Worm (Caenorhabditis elegans) whole organism, L4 larva: Measurements from ENCODE around the gene R02E4.3.
A peak's percentile ranks its signal among the peaks of the same experiment; 100 is the strongest.

Experiments used
- D1046.2 ChIP-seq: fragments of 200-800 bp; sonication (Bioruptor generic); IDR thresholded peaks from 2 replicates; pipeline ENCODE4 v1.3.6; 2022; ENCODE audit warnings: missing genetic modification characterization, missing compliant biosample characterization
- F37D6.2 ChIP-seq: sonication (generic microtip); optimal IDR thresholded peaks from 2 replicates; lab custom pipeline; 2016; ENCODE audit warnings: mild to moderate bottlenecking, missing genetic modification characterization, missing compliant biosample characterization
- Y48G9A.11 ChIP-seq: fragments of 200-800 bp; sonication (Bioruptor generic); IDR thresholded peaks from 2 replicates; pipeline ENCODE4 v1.3.6; 2022; ENCODE audit warnings: missing genetic modification reagents, missing genetic modification characterization, missing compliant biosample characterization
- ZK337.2 ChIP-seq: fragments of 200-800 bp; sonication (Bioruptor generic); IDR thresholded peaks from 2 replicates; pipeline ENCODE4 v1.3.6; 2022; ENCODE audit warnings: missing genetic modification reagents, missing genetic modification characterization, missing compliant biosample characterization
- aha-1 ChIP-seq: fragments of 150-350 bp; peaks from one replicate; lab custom pipeline; 2014; ENCODE audit warnings: missing biosample characterization, missing genetic modification characterization
- ama-1 ChIP-seq: fragments of 150-350 bp; optimal IDR thresholded peaks from 2 replicates; lab custom pipeline; 2014; ENCODE audit warnings: inconsistent platforms, mixed read lengths
- attf-4 ChIP-seq: sonication (generic microtip); optimal IDR thresholded peaks from 3 replicates; lab custom pipeline; 2017; ENCODE audit warnings: missing biosample characterization, missing genetic modification characterization
- ceh-20 ChIP-seq: fragments of 200-800 bp; sonication (Bioruptor generic); IDR thresholded peaks from 2 replicates; pipeline ENCODE4 v1.3.6; 2022; ENCODE audit warnings: missing genetic modification reagents, missing genetic modification characterization, missing compliant biosample characterization
- ceh-28 ChIP-seq: fragments of 150-350 bp; optimal IDR thresholded peaks from 2 replicates; lab custom pipeline; 2014; ENCODE audit warnings: missing biosample characterization, missing genetic modification reagents, missing genetic modification characterization
- ceh-44 ChIP-seq: fragments of 200-800 bp; sonication (Bioruptor generic); IDR thresholded peaks from 2 replicates; pipeline ENCODE4 v1.3.6; 2022; ENCODE audit warnings: missing genetic modification reagents, missing genetic modification characterization, missing compliant biosample characterization
- ctbp-1 ChIP-seq: fragments of 200-800 bp; sonication (Bioruptor generic); IDR thresholded peaks from 2 replicates; pipeline ENCODE4 v1.3.6; 2022; ENCODE audit warnings: missing genetic modification reagents, missing genetic modification characterization, missing compliant biosample characterization
- daf-16 ChIP-seq, 3 experiments: sonication (generic microtip); optimal IDR thresholded peaks; 2 replicates each; lab custom pipeline; 2016 to 2017; ENCODE audit warnings: missing genetic modification characterization in 3 of 3, missing genetic modification reagents in 3 of 3, mild to moderate bottlenecking in 2 of 3, missing compliant biosample characterization in 2 of 3, missing biosample characterization in 1 of 3, moderate library complexity in 1 of 3
- daf-19 ChIP-seq: fragments of 200-800 bp; sonication (Bioruptor generic); conservative IDR thresholded peaks from 2 replicates; pipeline ENCODE4 v1.3.6; 2022; ENCODE audit warnings: missing genetic modification characterization, missing compliant biosample characterization
- daf-8 ChIP-seq: fragments of 200-800 bp; sonication (Bioruptor generic); IDR thresholded peaks from 2 replicates; pipeline ENCODE4 v1.3.6; 2022; ENCODE audit warnings: missing genetic modification characterization, missing compliant biosample characterization
- dmd-6 ChIP-seq: fragments of 200-800 bp; sonication (Bioruptor generic); IDR thresholded peaks from 2 replicates; pipeline ENCODE4 v1.3.6; 2022; ENCODE audit warnings: missing genetic modification reagents, missing genetic modification characterization, missing compliant biosample characterization
- dve-1 ChIP-seq: sonication (generic microtip); optimal IDR thresholded peaks from 2 replicates; lab custom pipeline; 2017; ENCODE audit warnings: antibody characterized with exemption, mild to moderate bottlenecking, missing genetic modification characterization, missing compliant biosample characterization; ENCODE audit not compliant: insufficient read depth
- egl-27 ChIP-seq: sonication (generic microtip); optimal IDR thresholded peaks from 3 replicates; lab custom pipeline; 2017; ENCODE audit warnings: missing biosample characterization, missing genetic modification reagents, missing genetic modification characterization
- egl-43 ChIP-seq: fragments of 200-800 bp; sonication (Bioruptor generic); IDR thresholded peaks from 2 replicates; pipeline ENCODE4 v1.3.6; 2022; ENCODE audit warnings: missing genetic modification reagents, missing genetic modification characterization, missing compliant biosample characterization
- fkh-10 ChIP-seq: fragments of 150-350 bp; optimal IDR thresholded peaks from 2 replicates; lab custom pipeline; 2014; ENCODE audit warnings: missing biosample characterization, missing genetic modification reagents, missing genetic modification characterization
- fos-1 ChIP-seq: fragments of 150-350 bp; optimal IDR thresholded peaks from 2 replicates; lab custom pipeline; 2014; ENCODE audit warnings: missing biosample characterization, missing genetic modification characterization
- hif-1 ChIP-seq, 2 experiments: sonication (generic microtip); optimal IDR thresholded peaks; 2 replicates each; lab custom pipeline; 2016 to 2017; ENCODE audit warnings: missing compliant biosample characterization in 2 of 2, missing genetic modification characterization in 2 of 2, missing genetic modification reagents in 2 of 2, missing genotype in 2 of 2, mild to moderate bottlenecking in 1 of 2
- hlh-11 ChIP-seq: fragments of 200-800 bp; sonication (Bioruptor generic); optimal IDR thresholded peaks from 2 replicates; lab custom pipeline; 2018; ENCODE audit warnings: mild to moderate bottlenecking, missing genetic modification characterization, missing compliant biosample characterization
- hlh-30 ChIP-seq: sonication (generic microtip); optimal IDR thresholded peaks from 2 replicates; lab custom pipeline; 2017; ENCODE audit warnings: antibody characterized with exemption, mild to moderate bottlenecking, missing genetic modification characterization, missing compliant biosample characterization; ENCODE audit not compliant: insufficient read depth
- hmg-1.1 ChIP-seq: fragments of 200-800 bp; sonication (Bioruptor generic); IDR thresholded peaks from 2 replicates; pipeline ENCODE4 v1.3.6; 2022; ENCODE audit warnings: missing genetic modification reagents, missing genetic modification characterization, missing compliant biosample characterization
- lin-1 ChIP-seq: fragments of 200-800 bp; sonication (Bioruptor generic); IDR thresholded peaks from 2 replicates; pipeline ENCODE4 v1.3.6; 2022; ENCODE audit warnings: missing genetic modification reagents, missing genetic modification characterization, missing compliant biosample characterization
- lin-39 ChIP-seq: fragments of 150-350 bp; optimal IDR thresholded peaks from 2 replicates; lab custom pipeline; 2014; ENCODE audit warnings: missing biosample characterization, missing genetic modification reagents, missing genetic modification characterization
- lsy-2 ChIP-seq, 2 experiments: fragments of 150-350 bp in 1 of 2; sonication (generic microtip) in 1 of 2; optimal IDR thresholded peaks; 2 replicates each; lab custom pipeline; 2014 to 2017; ENCODE audit warnings: missing biosample characterization in 2 of 2, missing genetic modification characterization in 2 of 2
- madf-5 ChIP-seq, 2 experiments: fragments of 200-800 bp; sonication (Bioruptor generic); IDR thresholded peaks; 2 replicates each; pipeline ENCODE4 v1.3.6; 2022; ENCODE audit warnings: missing compliant biosample characterization in 2 of 2, missing genetic modification characterization in 2 of 2
- madf-9 ChIP-seq: fragments of 200-800 bp; sonication (Bioruptor generic); conservative IDR thresholded peaks from 2 replicates; pipeline ENCODE4 v1.3.6; 2022; ENCODE audit warnings: missing genetic modification reagents, missing genetic modification characterization, missing compliant biosample characterization
- mdt-29 ChIP-seq: fragments of 200-800 bp; sonication (Bioruptor generic); IDR thresholded peaks from 2 replicates; pipeline ENCODE4 v1.3.6; 2022; ENCODE audit warnings: missing genetic modification reagents, missing genetic modification characterization, missing compliant biosample characterization
- mep-1 ChIP-seq: fragments of 150-350 bp; sonication (generic microtip); optimal IDR thresholded peaks from 3 replicates; lab custom pipeline; 2014; ENCODE audit warnings: missing biosample characterization, missing genetic modification characterization
- mes-2 ChIP-seq: sonication (generic microtip); optimal IDR thresholded peaks from 2 replicates; lab custom pipeline; 2016; ENCODE audit warnings: missing genotype, mild to moderate bottlenecking, missing genetic modification characterization, missing compliant biosample characterization; ENCODE audit not compliant: poor library complexity, severe bottlenecking
- mxl-3 ChIP-seq: fragments of 200-800 bp; sonication (Bioruptor generic); optimal IDR thresholded peaks from 2 replicates; lab custom pipeline; 2018; ENCODE audit warnings: mild to moderate bottlenecking, missing genetic modification characterization, missing compliant biosample characterization
- nhr-11 ChIP-seq: fragments of 150-350 bp; optimal IDR thresholded peaks from 2 replicates; lab custom pipeline; 2014; ENCODE audit warnings: missing biosample characterization, missing genetic modification characterization
- nhr-237 ChIP-seq: sonication (generic microtip); optimal IDR thresholded peaks from 2 replicates; lab custom pipeline; 2017; ENCODE audit warnings: missing biosample characterization, missing genetic modification characterization
- nhr-25 ChIP-seq: sonication (generic microtip); optimal IDR thresholded peaks from 2 replicates; lab custom pipeline; 2017; ENCODE audit warnings: missing genetic modification characterization, mild to moderate bottlenecking, missing compliant biosample characterization, antibody characterized with exemption, moderate library complexity, borderline replicate concordance; ENCODE audit not compliant: insufficient read depth
- nhr-28 ChIP-seq: fragments of 150-350 bp; optimal IDR thresholded peaks from 2 replicates; lab custom pipeline; 2014; ENCODE audit warnings: missing biosample characterization, missing genetic modification characterization
- nhr-6 ChIP-seq: fragments of 150-350 bp; optimal IDR thresholded peaks from 2 replicates; lab custom pipeline; 2014; ENCODE audit warnings: missing biosample characterization, missing genetic modification characterization
- pqm-1 ChIP-seq: sonication (generic microtip); optimal IDR thresholded peaks from 2 replicates; lab custom pipeline; 2017; ENCODE audit warnings: missing biosample characterization, missing genetic modification characterization
- rbr-2 ChIP-seq: sonication (generic microtip); optimal IDR thresholded peaks from 2 replicates; lab custom pipeline; 2016; ENCODE audit warnings: missing genotype, missing genetic modification characterization, missing compliant biosample characterization
- saeg-2 ChIP-seq: fragments of 200-800 bp; sonication (Bioruptor generic); IDR thresholded peaks from 2 replicates; pipeline ENCODE4 v1.3.6; 2022; ENCODE audit warnings: missing genetic modification reagents, missing genetic modification characterization, missing compliant biosample characterization
- set-16 ChIP-seq: fragments of 200-800 bp; sonication (Bioruptor generic); IDR thresholded peaks from 2 replicates; pipeline ENCODE4 v1.3.6; 2022; ENCODE audit warnings: missing genetic modification reagents, missing genetic modification characterization, missing compliant biosample characterization
- skn-1 ChIP-seq: fragments of 150-350 bp; optimal IDR thresholded peaks from 2 replicates; lab custom pipeline; 2014; ENCODE audit warnings: missing biosample characterization, missing genetic modification characterization
- tra-1 ChIP-seq: fragments of 200-800 bp; sonication (Bioruptor generic); IDR thresholded peaks from 2 replicates; pipeline ENCODE4 v1.3.6; 2022; ENCODE audit warnings: missing genetic modification reagents, missing genetic modification characterization, missing compliant biosample characterization
- vab-7 ChIP-seq: fragments of 200-800 bp; sonication (Bioruptor generic); IDR thresholded peaks from 2 replicates; pipeline ENCODE4 v1.3.6; 2022; ENCODE audit warnings: missing genetic modification reagents, missing genetic modification characterization, missing compliant biosample characterization
- zfp-3 ChIP-seq: fragments of 200-800 bp; sonication (Bioruptor generic); conservative IDR thresholded peaks from 2 replicates; pipeline ENCODE4 v1.3.6; 2022; ENCODE audit warnings: missing genetic modification reagents, missing genetic modification characterization, missing compliant biosample characterization
- zip-11 ChIP-seq: fragments of 200-800 bp; sonication (Bioruptor generic); IDR thresholded peaks from 2 replicates; pipeline ENCODE4 v1.3.6; 2022; ENCODE audit warnings: missing genetic modification characterization, missing compliant biosample characterization
- ztf-11 ChIP-seq: fragments of 150-350 bp; optimal IDR thresholded peaks from 2 replicates; lab custom pipeline; 2014; ENCODE audit warnings: missing biosample characterization, missing genetic modification characterization
- ztf-7 ChIP-seq: fragments of 150-350 bp; optimal IDR thresholded peaks from 2 replicates; lab custom pipeline; 2014; ENCODE audit warnings: missing biosample characterization, missing genetic modification characterization

R02E4.3 gene

DNA sequence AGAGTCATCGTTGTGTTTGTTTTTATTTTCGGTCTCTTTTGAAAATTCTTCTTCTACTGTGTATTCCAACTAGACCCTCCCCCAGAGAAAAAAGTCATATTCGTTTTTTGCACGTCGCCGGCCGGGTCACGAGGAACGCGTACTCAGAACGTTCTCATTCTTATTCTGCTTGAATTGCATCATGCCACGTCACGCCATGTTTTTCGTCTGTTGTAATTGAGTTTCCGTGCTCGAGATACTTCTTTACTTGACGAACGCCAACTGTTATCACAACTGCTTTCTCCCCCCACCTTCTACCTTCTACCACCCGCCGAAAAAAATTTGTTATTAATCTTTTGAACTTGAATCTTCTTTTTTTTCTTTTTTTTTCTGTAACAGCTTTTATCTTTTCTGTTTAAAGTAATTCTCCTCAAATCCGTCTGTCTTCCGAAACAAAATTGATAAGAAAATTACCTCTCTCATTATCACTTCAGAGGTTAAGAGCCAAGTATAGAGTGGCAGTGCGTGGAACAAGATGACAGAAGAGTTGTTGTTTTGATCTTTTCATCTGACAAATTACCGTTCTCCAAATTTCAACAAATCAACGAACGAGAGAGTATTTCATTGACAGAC lies 40.8 kb upstream of the R02E4.3 start:
- TF ChIP-seq Y48G9A.11 = no peak
- TF ChIP-seq mxl-3 (GFP tag; lab: Kevin White, UChicago) = no peak
- peak; percentile 6 for TF ChIP-seq fkh-10
- TF ChIP-seq vab-7 (GFP tag; lab: Robert Waterston, UW) = no peak
- no peak for TF ChIP-seq ztf-11 (tag; lab: Kevin White, UChicago)
- TF ChIP-seq ceh-20 (GFP tag; lab: Robert Waterston, UW) = peak; percentile 56; the same call in 1 of the 2 replicates
- TF ChIP-seq daf-8 (GFP tag; lab: Robert Waterston, UW) = no peak
- TF ChIP-seq ZK337.2 = no peak
- TF ChIP-seq skn-1 = no peak
- peak; percentile 20 for TF ChIP-seq hlh-30 (tag; lab: Kevin White, UChicago)
- TF ChIP-seq daf-19 = 0 out of 2 replicates have a peak, but pooled peaks have one; percentile 8
- TF ChIP-seq hmg-1.1 (GFP tag; lab: Robert Waterston, UW) = no peak
- TF ChIP-seq egl-43 (GFP tag; lab: Robert Waterston, UW) = 0 out of 2 replicates have a peak, but pooled peaks have one; percentile 51
- TF ChIP-seq madf-5 (GFP tag; IDR thresholded peaks at IDR 0.05; lab: Robert Waterston, UW) = no peak
- peak; percentile 28 for TF ChIP-seq F37D6.2
- 0 out of 2 replicates have a peak, but pooled peaks have one; percentile 6 for TF ChIP-seq saeg-2 (GFP tag; lab: Robert Waterston, UW)
- TF ChIP-seq dmd-6 (GFP tag; lab: Robert Waterston, UW) = peak; percentile 51
- peak; percentile 33 for TF ChIP-seq pqm-1 (tag; lab: Kevin White, UChicago)
- peak; percentile 8 for TF ChIP-seq nhr-28 (tag; lab: Kevin White, UChicago)
- TF ChIP-seq nhr-6 (tag; lab: Kevin White, UChicago) = no peak
- TF ChIP-seq aha-1 = peak; percentile 100
- no peak for TF ChIP-seq zip-11 (GFP tag; lab: Robert Waterston, UW)
- TF ChIP-seq nhr-25 (tag; lab: Kevin White, UChicago) = no peak
- TF ChIP-seq ctbp-1 (GFP tag; lab: Robert Waterston, UW) = peak; percentile 73; the same call in 1 of the 2 replicates
- TF ChIP-seq ceh-44 (GFP tag; lab: Robert Waterston, UW) = peak; percentile 10; the same call in 1 of the 2 replicates
- TF ChIP-seq fos-1 (tag; lab: Kevin White, UChicago) = no peak
- TF ChIP-seq lin-1 = 0 out of 2 replicates have a peak, but pooled peaks have one; percentile 13
- no peak for TF ChIP-seq ceh-28 (tag; lab: Kevin White, UChicago)
- peak; percentile 84 for TF ChIP-seq mdt-29
- TF ChIP-seq daf-16 (GFP tag; optimal IDR thresholded peaks at IDR 0.05; lab: Kevin White, UChicago) = peak in 1 of 2 experiments; percentile 89
- TF ChIP-seq daf-16 (tag; optimal IDR thresholded peaks at IDR 0.05; lab: Kevin White, UChicago) = peak; percentile 84
- TF ChIP-seq tra-1 (GFP tag; lab: Robert Waterston, UW) = peak; percentile 59; the same call in 1 of the 2 replicates
- TF ChIP-seq mes-2 (tag; lab: Kevin White, UChicago) = peak; percentile 40
- no peak for TF ChIP-seq nhr-237
- no peak for TF ChIP-seq rbr-2 (tag; lab: Kevin White, UChicago)
- peak; percentile 50 for TF ChIP-seq dve-1 (tag; lab: Kevin White, UChicago)
- no peak for TF ChIP-seq madf-9
- TF ChIP-seq ama-1 = no peak
- TF ChIP-seq hif-1 (tag; optimal IDR thresholded peaks at IDR 0.05; lab: Kevin White, UChicago) = peak in 1 of 2 experiments; percentile 99
- TF ChIP-seq nhr-11 = peak; percentile 77
- TF ChIP-seq lin-39 (tag; lab: Kevin White, UChicago) = no peak
- TF ChIP-seq lsy-2 (tag; optimal IDR thresholded peaks at IDR 0.05; lab: Kevin White, UChicago) = peak in 1 of 2 experiments; percentile 79
- TF ChIP-seq ztf-7 (tag; lab: Kevin White, UChicago) = peak; percentile 72
- TF ChIP-seq hlh-11 (tag; lab: Kevin White, UChicago) = no peak
- TF ChIP-seq zfp-3 (GFP tag; lab: Robert Waterston, UW) = no peak
- peak; percentile 43 for TF ChIP-seq mep-1 (tag; lab: Kevin White, UChicago)
- no peak for TF ChIP-seq set-16 (GFP tag; lab: Robert Waterston, UW)
- TF ChIP-seq attf-4 (tag; lab: Kevin White, UChicago) = no peak
- TF ChIP-seq D1046.2 (GFP tag; lab: Robert Waterston, UW) = no peak
- TF ChIP-seq egl-27 (tag; lab: Kevin White, UChicago) = no peak
